Worm (Caenorhabditis elegans): ENCODE data around the gene lin-52.

lin-52 gene

ce11 chrIII:9826005-9826404 lies 1.5 kb upstream of the lin-52 start (continued):
- no peak for TF ChIP-seq elt-3 (tag; optimal IDR thresholded peaks at IDR 0.05)
- no peak for TF ChIP-seq pax-3 (tag; optimal IDR thresholded peaks at IDR 0.05)
- TF ChIP-seq snu-23 (GFP tag; optimal IDR thresholded peaks at IDR 0.05) = peak; percentile 75
- TF ChIP-seq C04F5.9 (tag; optimal IDR thresholded peaks at IDR 0.05) = peak; percentile 12
- peak; percentile 53 for TF ChIP-seq rnt-1 (tag; optimal IDR thresholded peaks at IDR 0.05)
- peak; percentile 31 for TF ChIP-seq unc-130 (tag; optimal IDR thresholded peaks at IDR 0.05)
- no peak for TF ChIP-seq nhr-11 (tag; optimal IDR thresholded peaks at IDR 0.05)
- TF ChIP-seq Y116A8C.19 (tag; optimal IDR thresholded peaks at IDR 0.05; ENCODE audit: borderline replicate concordance) = no peak
- no peak for TF ChIP-seq nhr-76 (tag; optimal IDR thresholded peaks at IDR 0.05)
- TF ChIP-seq sptf-1 (tag; optimal IDR thresholded peaks at IDR 0.05) = no peak
- no peak for TF ChIP-seq aha-1 (tag; optimal IDR thresholded peaks at IDR 0.05)
- peak; percentile 82 for TF ChIP-seq lin-14 (GFP tag; optimal IDR thresholded peaks at IDR 0.05)
- TF ChIP-seq ztf-4 (tag; optimal IDR thresholded peaks at IDR 0.05) = peak; percentile 18
- TF ChIP-seq pag-3 (tag; optimal IDR thresholded peaks at IDR 0.05; ENCODE audit: borderline replicate concordance, insufficient read depth) = no peak
- no peak for TF ChIP-seq fkh-10 (GFP tag; optimal IDR thresholded peaks at IDR 0.05)
- TF ChIP-seq zip-4 (GFP tag; optimal IDR thresholded peaks at IDR 0.05) = no peak
- peak; percentile 41 for TF ChIP-seq fos-1 (tag; optimal IDR thresholded peaks at IDR 0.05)
- peak in 1 of 2 experiments; percentile 66 for TF ChIP-seq mdl-1 (tag; optimal IDR thresholded peaks at IDR 0.05)
- TF ChIP-seq elt-2 (tag; optimal IDR thresholded peaks at IDR 0.05) = peak; percentile 61
- TF ChIP-seq F16B12.6 (tag; optimal IDR thresholded peaks at IDR 0.05) = peak; percentile 60
- TF ChIP-seq pqm-1 (tag; optimal IDR thresholded peaks at IDR 0.05) = no peak
- no peak for TF ChIP-seq nhr-12 (tag; optimal IDR thresholded peaks at IDR 0.05)
- peak; percentile 10 for TF ChIP-seq hpl-2 (GFP tag; optimal IDR thresholded peaks at IDR 0.05)
- TF ChIP-seq irx-1 (tag; optimal IDR thresholded peaks at IDR 0.05) = peak; percentile 28
- no peak for TF ChIP-seq alr-1 (tag; optimal IDR thresholded peaks at IDR 0.05; ENCODE audit: borderline replicate concordance)
- TF ChIP-seq ztf-11 (tag; optimal IDR thresholded peaks at IDR 0.05) = no peak
- peak in 1 of 3 experiments; percentile 25 for TF ChIP-seq ceh-82 (tag; optimal IDR thresholded peaks at IDR 0.05)
- TF ChIP-seq unc-86 (tag; optimal IDR thresholded peaks at IDR 0.05) = no peak
- TF ChIP-seq ceh-63 (GFP tag; optimal IDR thresholded peaks at IDR 0.05) = no peak
- no peak for TF ChIP-seq lin-15B (tag; optimal IDR thresholded peaks at IDR 0.05)

ce11 chrIII:9825073-9825828 lies 701 bp upstream of the lin-52 start, which contains the start of gene ZK632.9:
Gene ZK632.9, minus strand, starts transcription at chrIII:9825432.
- no peak for TF ChIP-seq irx-1 (tag; optimal IDR thresholded peaks at IDR 0.05)
- no peak for TF ChIP-seq rnt-1 (tag; optimal IDR thresholded peaks at IDR 0.05)
- peak; percentile 33 for TF ChIP-seq snu-23 (GFP tag; optimal IDR thresholded peaks at IDR 0.05)
- peak; percentile 33 to 36 for TF ChIP-seq lin-35 (GFP tag; optimal IDR thresholded peaks at IDR 0.05)
- TF ChIP-seq unc-130 (tag; optimal IDR thresholded peaks at IDR 0.05) = no peak
- TF ChIP-seq lin-14 (GFP tag; optimal IDR thresholded peaks at IDR 0.05) = peak; percentile 31
- peak in 1 of 6 experiments; percentile 67 for TF ChIP-seq elt-3 (tag; optimal IDR thresholded peaks at IDR 0.05)
- peak; percentile 12 for TF ChIP-seq mep-1 (tag; optimal IDR thresholded peaks at IDR 0.05)
- peak; percentile 58 for TF ChIP-seq blmp-1 (tag; optimal IDR thresholded peaks at IDR 0.05)
- peak; percentile 21 to 33 (median 32) for TF ChIP-seq dpl-1 (GFP tag; optimal IDR thresholded peaks at IDR 0.05)
- peak in 1 of 2 experiments; percentile 9 for TF ChIP-seq lsy-2 (tag; optimal IDR thresholded peaks at IDR 0.05)
- no peak for TF ChIP-seq tbx-2 (tag; optimal IDR thresholded peaks at IDR 0.05)
- TF ChIP-seq F16B12.6 (tag; optimal IDR thresholded peaks at IDR 0.05) = peak; percentile 30

DNA sequence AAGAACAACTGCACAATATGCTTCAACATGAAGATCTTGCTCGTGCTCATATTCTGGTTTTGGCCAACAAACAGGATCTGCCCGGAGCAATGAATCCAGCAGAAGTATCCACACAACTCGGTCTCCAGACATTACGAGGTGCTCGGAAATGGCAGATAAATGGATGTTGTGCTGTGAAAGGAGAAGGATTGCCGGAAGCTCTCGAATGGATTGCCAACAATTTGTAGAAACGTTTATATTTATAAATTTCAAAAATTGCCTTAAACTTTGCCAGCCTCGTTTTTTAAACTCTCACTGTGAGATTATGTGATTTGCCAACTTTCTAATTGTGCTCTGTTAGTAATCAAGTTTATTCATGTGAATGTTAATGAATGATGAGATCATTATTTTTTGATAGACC lies 802 bp downstream of the lin-52 start:
- no peak for TF ChIP-seq ets-5 (GFP tag; IDR thresholded peaks at IDR 0.05)
- no peak for TF ChIP-seq F16B12.6 (tag; optimal IDR thresholded peaks at IDR 0.05)
- peak; percentile 51 for TF ChIP-seq nhr-85 (tag)
